Worm (Caenorhabditis elegans) whole organism, late embryonic: ENCODE results near the gene txt-18.

Source experiments
- C08G9.2 ChIP-seq: sonication (generic microtip); optimal IDR thresholded peaks from 2 replicates; lab custom pipeline; 2016; ENCODE audit warnings: mild to moderate bottlenecking, missing genetic modification characterization, moderate library complexity, missing compliant biosample characterization
- C38D4.7 ChIP-seq: fragments of 200-800 bp; sonication (Bioruptor generic); optimal IDR thresholded peaks from 2 replicates; lab custom pipeline; 2018; ENCODE audit warnings: mild to moderate bottlenecking, missing genetic modification characterization, moderate library complexity, missing compliant biosample characterization
- F13H6.1 ChIP-seq: sonication (generic microtip); optimal IDR thresholded peaks from 2 replicates; lab custom pipeline; 2016; ENCODE audit warnings: missing genetic modification characterization, missing compliant biosample characterization
- T23F11.4 ChIP-seq: fragments of 200-800 bp; sonication (Bioruptor generic); optimal IDR thresholded peaks from 2 replicates; lab custom pipeline; 2018; ENCODE audit warnings: mild to moderate bottlenecking, missing genetic modification characterization, missing compliant biosample characterization
- Y22D7AL.16 ChIP-seq: sonication (generic microtip); optimal IDR thresholded peaks from 2 replicates; lab custom pipeline; 2016; ENCODE audit warnings: missing genetic modification characterization, missing compliant biosample characterization
- ahr-1 ChIP-seq: sonication (generic microtip); optimal IDR thresholded peaks from 2 replicates; lab custom pipeline; 2016; ENCODE audit warnings: missing genetic modification characterization, missing compliant biosample characterization
- ama-1 ChIP-seq: fragments of 150-350 bp; optimal IDR thresholded peaks from 2 replicates; lab custom pipeline; 2014
- ceh-19 ChIP-seq: fragments of 200-800 bp; sonication (Bioruptor generic); optimal IDR thresholded peaks from 2 replicates; lab custom pipeline; 2018; ENCODE audit warnings: mild to moderate bottlenecking, missing genetic modification characterization, missing compliant biosample characterization
- ceh-2 ChIP-seq: sonication (generic microtip); optimal IDR thresholded peaks from 2 replicates; lab custom pipeline; 2016; ENCODE audit warnings: missing genotype, missing genetic modification characterization, missing compliant biosample characterization
- ceh-22 ChIP-seq: sonication (generic microtip); optimal IDR thresholded peaks from 2 replicates; lab custom pipeline; 2017; ENCODE audit warnings: missing biosample characterization, missing genetic modification characterization
- ceh-24 ChIP-seq: sonication (generic microtip); optimal IDR thresholded peaks from 2 replicates; lab custom pipeline; 2016; ENCODE audit warnings: mild to moderate bottlenecking, missing genetic modification characterization, missing compliant biosample characterization
- ceh-48 ChIP-seq: sonication (generic microtip); optimal IDR thresholded peaks from 2 replicates; lab custom pipeline; 2016; ENCODE audit warnings: missing genetic modification characterization, inconsistent platforms, missing compliant biosample characterization
- che-1 ChIP-seq: sonication (generic microtip); optimal IDR thresholded peaks from 2 replicates; lab custom pipeline; 2016; ENCODE audit warnings: mild to moderate bottlenecking, missing genetic modification characterization, missing compliant biosample characterization
- dve-1 ChIP-seq: sonication (generic microtip); optimal IDR thresholded peaks from 2 replicates; lab custom pipeline; 2017; ENCODE audit warnings: antibody characterized with exemption, mild to moderate bottlenecking, missing genetic modification characterization, missing compliant biosample characterization
- elt-2 ChIP-seq: sonication (generic microtip); optimal IDR thresholded peaks from 2 replicates; lab custom pipeline; 2016; ENCODE audit warnings: missing genetic modification reagents, missing genetic modification characterization, missing compliant biosample characterization
- eyg-1 ChIP-seq: sonication (generic microtip); optimal IDR thresholded peaks from 2 replicates; lab custom pipeline; 2016; ENCODE audit warnings: missing genotype, missing genetic modification characterization, missing compliant biosample characterization
- fkh-10 ChIP-seq: fragments of 150-350 bp; optimal IDR thresholded peaks from 2 replicates; lab custom pipeline; 2014; ENCODE audit warnings: missing biosample characterization, missing genetic modification reagents, missing genetic modification characterization
- gmeb-2 ChIP-seq: sonication (generic microtip); optimal IDR thresholded peaks from 2 replicates; lab custom pipeline; 2016; ENCODE audit warnings: missing genetic modification characterization, inconsistent platforms, missing compliant biosample characterization
- hlh-13 ChIP-seq: fragments of 200-800 bp; sonication (Bioruptor generic); optimal IDR thresholded peaks from 2 replicates; lab custom pipeline; 2018; ENCODE audit warnings: mild to moderate bottlenecking, missing genetic modification characterization, missing compliant biosample characterization
- hlh-8 ChIP-seq: sonication (generic microtip); optimal IDR thresholded peaks from 2 replicates; lab custom pipeline; 2016; ENCODE audit warnings: missing genotype, missing genetic modification characterization, missing compliant biosample characterization
- lin-11 ChIP-seq: fragments of 200-800 bp; sonication (Bioruptor generic); optimal IDR thresholded peaks from 2 replicates; lab custom pipeline; 2018; ENCODE audit warnings: mild to moderate bottlenecking, missing genetic modification characterization, missing compliant biosample characterization
- madf-2 ChIP-seq: sonication (generic microtip); optimal IDR thresholded peaks from 2 replicates; lab custom pipeline; 2017; ENCODE audit warnings: missing genetic modification characterization, missing compliant biosample characterization
- nhr-11 ChIP-seq: fragments of 150-350 bp; optimal IDR thresholded peaks from 2 replicates; lab custom pipeline; 2014; ENCODE audit warnings: missing biosample characterization, missing genetic modification characterization
- pag-3 ChIP-seq: sonication (generic microtip); optimal IDR thresholded peaks from 2 replicates; lab custom pipeline; 2016; ENCODE audit warnings: missing compliant biosample characterization, missing genetic modification characterization, borderline replicate concordance
- pat-9 ChIP-seq: fragments of 200-800 bp; sonication (Bioruptor generic); optimal IDR thresholded peaks from 2 replicates; lab custom pipeline; 2018; ENCODE audit warnings: mild to moderate bottlenecking, missing genetic modification characterization, moderate library complexity, missing compliant biosample characterization
- pha-2 ChIP-seq: sonication (generic microtip); optimal IDR thresholded peaks from 2 replicates; lab custom pipeline; 2017; ENCODE audit warnings: mild to moderate bottlenecking, missing genetic modification characterization, missing compliant biosample characterization
- pqm-1 ChIP-seq: sonication (generic microtip); optimal IDR thresholded peaks from 2 replicates; lab custom pipeline; 2016; ENCODE audit warnings: missing genetic modification characterization, missing compliant biosample characterization
- ref-2 ChIP-seq: sonication (generic microtip); optimal IDR thresholded peaks from 2 replicates; lab custom pipeline; 2016; ENCODE audit warnings: missing genetic modification characterization, missing compliant biosample characterization
- rnt-1 ChIP-seq: sonication (generic microtip); optimal IDR thresholded peaks from 2 replicates; lab custom pipeline; 2016; ENCODE audit warnings: missing genetic modification characterization, missing compliant biosample characterization
- syd-9 ChIP-seq: sonication (generic microtip); optimal IDR thresholded peaks from 2 replicates; lab custom pipeline; 2016; ENCODE audit warnings: mild to moderate bottlenecking, missing genetic modification characterization, moderate library complexity, missing compliant biosample characterization
- tbx-7 ChIP-seq: sonication (generic microtip); optimal IDR thresholded peaks from 2 replicates; lab custom pipeline; 2016; ENCODE audit warnings: missing genotype, missing genetic modification characterization, missing compliant biosample characterization
- ttx-3 ChIP-seq: sonication (generic microtip); optimal IDR thresholded peaks from 2 replicates; lab custom pipeline; 2016; ENCODE audit warnings: missing genetic modification reagents, missing genetic modification characterization, missing compliant biosample characterization
- unc-3 ChIP-seq, 2 experiments: fragments of 200-800 bp in 1 of 2; sonication (Bioruptor generic) in 1 of 2; sonication (generic microtip) in 1 of 2; conservative IDR thresholded peaks in 1 of 2; optimal IDR thresholded peaks in 1 of 2; 2 replicates each; pipeline versions ENCODE4 v1.3.6 to Lab custom; 2016 to 2022; ENCODE audit warnings: missing compliant biosample characterization in 2 of 2, missing genetic modification characterization in 2 of 2, missing genetic modification reagents in 1 of 2
- unc-86 ChIP-seq: sonication (generic microtip); optimal IDR thresholded peaks from 2 replicates; lab custom pipeline; 2016; ENCODE audit warnings: missing genetic modification characterization, missing compliant biosample characterization

Gene txt-18

DNA sequence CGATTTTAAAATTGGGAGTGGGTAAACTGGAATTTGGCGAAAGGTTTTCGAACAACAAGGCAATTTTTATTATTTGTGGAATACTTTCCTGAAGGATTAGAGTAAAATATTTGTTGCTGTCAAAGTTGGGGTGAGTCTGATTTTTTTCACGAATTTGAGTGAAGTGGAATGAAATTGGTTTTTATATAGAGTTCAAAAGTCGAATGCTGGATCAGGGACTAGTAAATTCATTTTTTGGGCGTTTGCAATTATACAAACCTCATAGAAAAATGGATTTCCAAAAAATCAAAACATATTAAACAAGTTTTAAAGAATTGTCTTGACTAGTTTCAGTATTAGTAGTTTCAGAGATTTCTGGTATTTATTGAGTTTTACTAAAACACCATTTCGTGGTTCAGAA lies 3.9 kb upstream of the txt-18 start, which contains the start of gene C32D5.7:
Gene C32D5.7 (minus strand): TSS at position 101 of the 400 bp plus-strand sequence.
- TF ChIP-seq F13H6.1 (tag; lab: Kevin White, UChicago) (no peak), lin-11 (tag; lab: Kevin White, UChicago) (no peak), elt-2 (tag; lab: Kevin White, UChicago) (no peak), syd-9 (tag; lab: Kevin White, UChicago) (no peak), dve-1 (tag; lab: Kevin White, UChicago) (no peak), unc-86 (no peak)

- no peak for TF ChIP-seq ahr-1
- TF ChIP-seq hlh-8 (tag; lab: Kevin White, UChicago), result no peak
- TF ChIP-seq F13H6.1 (tag; lab: Kevin White, UChicago), result no peak
- no peak for TF ChIP-seq madf-2
- TF ChIP-seq eyg-1, result no peak
- no peak for TF ChIP-seq ref-2
- no peak for TF ChIP-seq pag-3 (tag; lab: Kevin White, UChicago)
- TF ChIP-seq unc-3 (GFP tag; conservative IDR thresholded peaks at IDR 0.05; lab: Robert Waterston, UW), result no peak
- TF ChIP-seq unc-3 (tag; optimal IDR thresholded peaks at IDR 0.05; lab: Kevin White, UChicago), result no peak
- TF ChIP-seq C38D4.7, result no peak
- TF ChIP-seq pat-9 (tag; lab: Kevin White, UChicago), result no peak
- TF ChIP-seq rnt-1 (tag; lab: Kevin White, UChicago), result no peak
- TF ChIP-seq dve-1 (tag; lab: Kevin White, UChicago), result no peak
- TF ChIP-seq C08G9.2 (tag; lab: Kevin White, UChicago), result no peak
- no peak for TF ChIP-seq nhr-11 (tag; lab: Kevin White, UChicago)
These were observed 2.8 kb upstream of the txt-18 start for ce11 chrII:6341076-6341475.

ce11 chrII:6342455-6342854 lies 1.4 kb upstream of the txt-18 start:
- TF ChIP-seq tbx-7 (tag; lab: Kevin White, UChicago) (no peak), hlh-13 (GFP tag; lab: Kevin White, UChicago) (no peak)

DNA sequence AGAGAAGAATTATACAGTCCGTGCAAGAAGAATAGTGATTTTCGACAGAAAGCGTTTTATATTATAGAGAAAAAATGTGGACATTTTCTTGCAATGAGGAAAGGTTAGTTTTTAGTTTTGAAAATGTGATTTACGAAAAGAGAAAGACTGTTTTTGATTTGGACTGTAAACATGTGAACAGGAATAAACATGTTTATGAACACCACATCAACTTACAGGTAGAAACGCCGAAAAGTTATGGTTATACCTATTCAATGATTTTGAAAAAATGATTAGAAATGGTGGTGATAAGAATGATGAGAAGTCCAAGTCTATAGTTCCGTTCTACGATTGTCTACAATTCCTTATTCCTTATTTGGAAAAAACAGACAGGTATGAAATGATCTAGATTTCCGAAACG lies 641 bp downstream of the txt-18 start:
- TF ChIP-seq hlh-13 (GFP tag; lab: Kevin White, UChicago) (no peak), che-1 (tag; lab: Kevin White, UChicago) (no peak), ref-2 (no peak), Y22D7AL.16 (no peak), pha-2 (tag; lab: Kevin White, UChicago) (no peak), T23F11.4 (GFP tag; lab: Kevin White, UChicago) (no peak)

- TF ChIP-seq gmeb-2 (no peak), ceh-22 (tag; lab: Kevin White, UChicago) (no peak), ceh-19 (no peak), unc-86 (no peak), ceh-2 (tag; lab: Kevin White, UChicago) (no peak), eyg-1 (no peak), ceh-24 (tag; lab: Kevin White, UChicago) (no peak)
These were observed 1.6 kb downstream of the txt-18 start, which contains the start of gene C32D5.8 for ce11 chrII:6345195-6346158. Gene C32D5.8 (minus strand): TSS chrII:6345964.

DNA sequence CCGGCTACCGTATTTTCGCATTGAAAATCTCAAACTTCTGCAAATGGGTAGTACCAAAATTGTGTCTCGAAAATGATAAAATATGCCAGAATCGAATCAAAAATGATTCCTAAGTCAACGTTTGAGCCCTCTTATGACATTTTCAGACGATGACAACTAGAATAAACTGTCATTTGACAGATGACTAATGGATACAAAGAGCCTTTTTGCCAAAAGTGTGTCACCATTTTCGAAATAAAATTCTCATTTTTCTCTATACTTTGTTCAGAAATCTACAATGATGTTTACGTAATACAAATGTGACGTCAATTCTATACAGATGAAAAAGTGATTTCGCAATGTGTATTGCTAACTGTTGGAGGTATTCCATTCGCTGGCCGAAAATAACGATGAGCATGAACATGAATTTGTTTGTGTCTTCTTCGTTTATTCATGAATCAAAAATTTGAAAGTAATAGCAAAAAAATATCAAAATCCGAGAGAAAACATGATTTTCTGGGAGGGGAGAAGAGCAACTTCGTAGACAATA lies 2.7 kb downstream of the txt-18 start:
- TF ChIP-seq pqm-1 (tag; lab: Kevin White, UChicago) (no peak), gmeb-2 (no peak), ceh-48 (tag; lab: Kevin White, UChicago) (no peak), ref-2 (no peak), ttx-3 (tag; lab: Kevin White, UChicago) (no peak), che-1 (tag; lab: Kevin White, UChicago) (no peak), fkh-10 (GFP tag; lab: Kevin White, UChicago) (no peak), ama-1 (lab: Kevin White, UChicago) (peak; percentile 77)
